Worm (Caenorhabditis elegans): Measurements from ENCODE around the gene F49E12.8.

ce11 chrII:8388001-8388513 lies 6.0 kb downstream of the F49E12.8 start, which contains the start of gene drd-1:
- no peak for TF ChIP-seq ztf-11 (tag; optimal IDR thresholded peaks at IDR 0.05)
- no peak for TF ChIP-seq nhr-21 (tag; optimal IDR thresholded peaks at IDR 0.05)
- no peak for TF ChIP-seq blmp-1 (tag; optimal IDR thresholded peaks at IDR 0.05; ENCODE audit: insufficient read depth)
- no peak for TF ChIP-seq elt-3 (tag; optimal IDR thresholded peaks at IDR 0.05)
- TF ChIP-seq zag-1 (tag; optimal IDR thresholded peaks at IDR 0.05): no peak
- TF ChIP-seq lin-39 (tag; optimal IDR thresholded peaks at IDR 0.05): no peak
- no peak for TF ChIP-seq ceh-16 (tag; optimal IDR thresholded peaks at IDR 0.05)
- no peak for TF ChIP-seq nhr-11 (tag; optimal IDR thresholded peaks at IDR 0.05)
- no peak for TF ChIP-seq nhr-77 (tag; optimal IDR thresholded peaks at IDR 0.05)
- no peak for TF ChIP-seq elt-1 (tag; optimal IDR thresholded peaks at IDR 0.05)
- TF ChIP-seq aly-2 (tag; optimal IDR thresholded peaks at IDR 0.05): no peak
- no peak for TF ChIP-seq ama-1 (optimal IDR thresholded peaks at IDR 0.05)
- TF ChIP-seq snpc-4 (tag; optimal IDR thresholded peaks at IDR 0.05): no peak
- no peak for TF ChIP-seq mbf-1 (tag; optimal IDR thresholded peaks at IDR 0.05)

Data from whole organism, L2 larva.